Worm (Caenorhabditis elegans): ENCODE data around the gene F16B4.6.
A peak's percentile ranks its signal among the peaks of the same experiment; 100 is the strongest.

The F16B4.6 gene

DNA sequence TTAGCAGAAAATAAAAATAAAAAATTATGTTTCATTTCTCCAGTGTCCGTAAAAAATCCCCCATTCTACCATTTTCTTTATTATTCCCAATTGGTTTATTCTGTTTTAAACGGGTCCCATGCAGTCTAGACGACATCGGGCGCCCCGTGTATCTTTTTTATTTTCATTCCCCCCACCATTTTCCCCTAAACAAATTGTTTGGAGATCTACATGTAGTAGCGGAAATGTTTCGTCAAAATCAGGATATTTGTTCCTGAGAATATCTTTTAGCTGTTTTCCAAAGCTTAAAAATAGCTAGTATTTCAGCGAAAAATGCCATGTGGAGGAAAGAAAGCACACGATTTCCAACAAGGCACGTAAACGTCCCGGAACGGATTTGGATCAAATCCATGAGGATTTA lies 1.1 kb downstream of the F16B4.6 start, which contains the start of gene F16B4.5:
TSS of gene F16B4.5 (plus strand) at position 301 of the 400 bp plus-strand sequence.
- no peak for TF ChIP-seq alr-1 (tag; optimal IDR thresholded peaks at IDR 0.05; ENCODE audit: borderline replicate concordance)
- TF ChIP-seq nhr-28 (tag; optimal IDR thresholded peaks at IDR 0.05): no peak
- TF ChIP-seq hpl-2 (GFP tag; optimal IDR thresholded peaks at IDR 0.05): no peak
- TF ChIP-seq mep-1 (tag; optimal IDR thresholded peaks at IDR 0.05): no peak
- TF ChIP-seq unc-86 (tag; optimal IDR thresholded peaks at IDR 0.05): no peak
- no peak for TF ChIP-seq mdl-1 (tag; optimal IDR thresholded peaks at IDR 0.05)
- no peak for TF ChIP-seq egl-13 (tag; optimal IDR thresholded peaks at IDR 0.05)
- TF ChIP-seq sox-4 (tag; optimal IDR thresholded peaks at IDR 0.05): no peak
- TF ChIP-seq ceh-63 (GFP tag; optimal IDR thresholded peaks at IDR 0.05): no peak
- TF ChIP-seq jun-1 (tag; optimal IDR thresholded peaks at IDR 0.05): no peak
- no peak for TF ChIP-seq ztf-11 (tag; optimal IDR thresholded peaks at IDR 0.05)
- TF ChIP-seq lin-15B (tag; optimal IDR thresholded peaks at IDR 0.05): no peak
- TF ChIP-seq nhr-84 (tag; optimal IDR thresholded peaks at IDR 0.05): no peak
- no peak for TF ChIP-seq efl-3 (GFP tag; optimal IDR thresholded peaks at IDR 0.05)
- no peak for TF ChIP-seq lir-3 (tag; optimal IDR thresholded peaks at IDR 0.05; ENCODE audit: poor library complexity)
- TF ChIP-seq ceh-88 (GFP tag; IDR thresholded peaks at IDR 0.05): no peak
- TF ChIP-seq blmp-1 (tag; optimal IDR thresholded peaks at IDR 0.05): no peak
- TF ChIP-seq nhr-20 (tag; optimal IDR thresholded peaks at IDR 0.05): no peak

DNA sequence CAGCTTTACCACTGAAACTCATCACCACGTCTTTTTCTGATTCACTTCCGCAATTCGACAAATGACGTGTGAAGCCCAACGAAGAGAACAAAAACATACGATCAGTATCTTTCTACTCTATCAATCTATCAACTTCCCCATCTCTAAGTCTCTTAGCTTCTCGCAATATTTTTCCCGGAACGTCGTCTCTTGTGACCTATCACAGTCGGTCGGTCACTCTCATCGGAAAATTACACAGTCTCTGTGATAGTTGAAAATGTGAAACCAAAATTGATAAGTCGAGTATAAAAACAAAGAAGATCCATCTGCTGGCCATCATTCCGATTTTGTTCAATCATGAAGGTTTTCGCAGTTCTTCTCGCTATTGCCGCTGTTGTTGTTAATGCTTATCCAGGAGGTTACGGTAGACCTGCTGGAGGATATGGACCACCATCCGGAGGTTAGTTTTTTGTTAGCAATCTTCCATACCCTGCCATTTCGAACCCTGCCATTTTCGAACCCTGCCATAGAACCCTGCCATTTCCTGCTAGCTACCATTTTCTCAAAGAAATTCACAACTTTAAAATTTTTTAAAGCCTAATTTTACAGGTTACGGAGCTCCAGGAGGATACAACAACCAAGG lies 6.9 kb downstream of the F16B4.6 start, which contains the start of gene F16B4.4:
TSS of gene F16B4.4 (plus strand) at position 221 of the 622 bp plus-strand sequence.
- TF ChIP-seq nhr-20 (tag; optimal IDR thresholded peaks at IDR 0.05) (peak; percentile 45), alr-1 (tag; optimal IDR thresholded peaks at IDR 0.05; ENCODE audit: borderline replicate concordance) (no peak), blmp-1 (tag; optimal IDR thresholded peaks at IDR 0.05) (peak; percentile 75), snu-23 (GFP tag; optimal IDR thresholded peaks at IDR 0.05) (peak; percentile 13), unc-86 (tag; optimal IDR thresholded peaks at IDR 0.05) (no peak), lin-35 (GFP tag; optimal IDR thresholded peaks at IDR 0.05) (peak in 1 of 2 experiments; percentile 18), jun-1 (tag; optimal IDR thresholded peaks at IDR 0.05) (peak; percentile 30), nhr-85 (tag) (peak; percentile 74), nhr-47 (tag; optimal IDR thresholded peaks at IDR 0.05) (no peak), efl-1 (optimal IDR thresholded peaks at IDR 0.05) (no peak), efl-1 (GFP tag; optimal IDR thresholded peaks at IDR 0.05 in 1 of 2) (no peak), elt-3 (tag; optimal IDR thresholded peaks at IDR 0.05) (peak in 2 of 6 experiments; percentile 58 to 71), ama-1 (optimal IDR thresholded peaks at IDR 0.05) (no peak), nhr-71 (tag; optimal IDR thresholded peaks at IDR 0.05) (peak; percentile 17)

DNA sequence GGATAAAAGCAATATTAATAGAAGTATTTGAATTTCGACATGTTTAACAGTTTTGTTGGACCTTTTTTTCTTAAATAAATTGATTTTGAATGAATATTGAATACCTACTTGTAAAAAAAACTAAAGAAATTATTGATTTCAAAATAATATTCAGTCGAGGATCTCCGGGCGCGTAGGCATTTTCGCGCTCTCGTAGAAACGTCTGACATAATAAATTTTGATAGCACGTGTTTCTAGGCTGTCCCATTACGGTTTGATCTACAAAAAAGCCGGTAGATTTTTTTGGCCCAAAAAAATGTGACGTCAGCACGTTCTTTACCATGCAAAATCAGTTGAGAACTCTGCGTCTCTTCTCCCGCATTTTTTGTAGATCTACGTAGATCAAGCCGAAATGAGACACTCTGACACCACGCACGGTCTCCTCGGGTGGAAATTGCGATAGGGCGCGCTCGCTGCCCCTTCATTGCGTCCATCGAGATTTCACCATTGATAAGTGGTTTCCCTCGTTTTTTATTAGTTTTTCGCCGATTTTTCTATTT lies 7.6 kb downstream of the F16B4.6 start:
- TF ChIP-seq dsc-1 (tag; optimal IDR thresholded peaks at IDR 0.05) (no peak), lir-3 (tag; optimal IDR thresholded peaks at IDR 0.05; ENCODE audit: poor library complexity) (no peak), blmp-1 (tag; optimal IDR thresholded peaks at IDR 0.05) (no peak), zag-1 (tag; optimal IDR thresholded peaks at IDR 0.05) (no peak), unc-30 (tag; optimal IDR thresholded peaks at IDR 0.05) (no peak), ets-5 (GFP tag; IDR thresholded peaks at IDR 0.05) (no peak), alr-1 (tag; optimal IDR thresholded peaks at IDR 0.05; ENCODE audit: borderline replicate concordance) (no peak), isw-1 (GFP tag; IDR thresholded peaks at IDR 0.05) (no peak), nhr-71 (tag; optimal IDR thresholded peaks at IDR 0.05) (no peak), nhr-237 (tag; optimal IDR thresholded peaks at IDR 0.05) (no peak), aly-2 (tag; optimal IDR thresholded peaks at IDR 0.05) (no peak), unc-86 (tag; optimal IDR thresholded peaks at IDR 0.05) (no peak)

DNA sequence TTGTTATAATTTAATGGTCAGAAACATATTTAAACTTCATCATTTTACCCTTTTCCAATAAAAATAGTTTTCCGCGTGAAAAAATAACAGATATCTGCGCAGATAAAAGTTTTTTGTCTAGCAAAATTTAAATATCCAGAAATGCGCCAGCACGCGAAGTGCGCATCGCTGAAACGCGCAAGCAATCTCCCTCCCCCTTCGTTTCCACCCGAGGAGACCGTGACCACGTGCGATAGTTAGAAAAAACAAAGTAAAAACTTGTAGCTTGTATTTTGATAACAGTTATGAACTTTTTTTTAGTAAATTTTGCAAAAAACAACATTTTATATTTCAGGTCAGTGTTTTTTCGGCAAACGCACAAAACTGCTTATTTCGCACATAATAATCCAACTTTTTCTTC lies 12.1 kb downstream of the F16B4.6 start:
- TF ChIP-seq nhr-71 (tag; optimal IDR thresholded peaks at IDR 0.05): peak; percentile 29
- TF ChIP-seq dpl-1 (GFP tag; optimal IDR thresholded peaks at IDR 0.05): peak in 1 of 3 experiments; percentile 20
- TF ChIP-seq efl-1 (optimal IDR thresholded peaks at IDR 0.05): peak in 1 of 2 experiments; percentile 15
- peak in 1 of 2 experiments; percentile 87 for TF ChIP-seq efl-1 (GFP tag; optimal IDR thresholded peaks at IDR 0.05 in 1 of 2)
- TF ChIP-seq nhr-20 (tag; optimal IDR thresholded peaks at IDR 0.05): peak; percentile 6
- TF ChIP-seq snu-23 (GFP tag; optimal IDR thresholded peaks at IDR 0.05): peak; percentile 14
- TF ChIP-seq lin-35 (GFP tag; optimal IDR thresholded peaks at IDR 0.05): peak in 1 of 2 experiments; percentile 28

Measured in whole organism, L1 larva.